Fruit fly (Drosophila melanogaster) whole organism, embryonic: ENCODE data around the gene CG17717.
A peak's percentile ranks its signal among the peaks of the same experiment; 100 is the strongest.

Source experiments
- ATbp ChIP-seq: fragments of 200-800 bp; sonication (Bioruptor generic); optimal IDR thresholded peaks from 2 replicates; lab custom pipeline; 2017; ENCODE audit warnings: missing biosample characterization, mild to moderate bottlenecking, missing genetic modification characterization, missing genetic modification reagents
- B-H2 ChIP-seq: fragments of 200-800 bp; sonication (Bioruptor generic); optimal IDR thresholded peaks from 2 replicates; lab custom pipeline; 2018; ENCODE audit warnings: missing biosample characterization, mild to moderate bottlenecking, missing genetic modification characterization
- Bdp1 ChIP-seq: fragments of 200-800 bp; sonication (Bioruptor generic); optimal IDR thresholded peaks from 3 replicates; lab custom pipeline; 2016; ENCODE audit warnings: missing biosample characterization, missing genetic modification characterization
- CG10147 ChIP-seq: fragments of 200-800 bp; sonication (Bioruptor generic); optimal IDR thresholded peaks from 2 replicates; lab custom pipeline; 2019; ENCODE audit warnings: missing biosample characterization, mild to moderate bottlenecking, missing genetic modification characterization, moderate library complexity
- CG12236 ChIP-seq: fragments of 200-800 bp; sonication (Bioruptor generic); optimal IDR thresholded peaks from 2 replicates; lab custom pipeline; 2016; ENCODE audit warnings: missing biosample characterization, missing genetic modification characterization
- CG1233 ChIP-seq: fragments of 200-800 bp; sonication (Bioruptor generic); optimal IDR thresholded peaks from 4 replicates; lab custom pipeline; 2018; ENCODE audit warnings: missing biosample characterization, mild to moderate bottlenecking, missing genetic modification characterization
- CG12391 ChIP-seq: fragments of 200-800 bp; sonication (Bioruptor generic); optimal IDR thresholded peaks from 3 replicates; lab custom pipeline; 2018; ENCODE audit warnings: missing biosample characterization, mild to moderate bottlenecking, missing genetic modification characterization, moderate library complexity
- CG14710 ChIP-seq: fragments of 200-800 bp; sonication (Bioruptor generic); optimal IDR thresholded peaks from 3 replicates; lab custom pipeline; 2019; ENCODE audit warnings: missing biosample characterization, mild to moderate bottlenecking, missing genetic modification characterization, moderate library complexity
- CG15269 ChIP-seq: fragments of 200-800 bp; sonication (Bioruptor generic); optimal IDR thresholded peaks from 2 replicates; lab custom pipeline; 2018; ENCODE audit warnings: missing biosample characterization, mild to moderate bottlenecking, missing genetic modification characterization, moderate library complexity
- CG15514 ChIP-seq: fragments of 200-800 bp; sonication (Bioruptor generic); optimal IDR thresholded peaks from 3 replicates; lab custom pipeline; 2017; ENCODE audit warnings: missing biosample characterization, missing genetic modification characterization, mild to moderate bottlenecking, moderate library complexity, missing genetic modification reagents
- CG15696 ChIP-seq: fragments of 200-800 bp; sonication (Bioruptor generic); optimal IDR thresholded peaks from 2 replicates; lab custom pipeline; 2019; ENCODE audit warnings: missing biosample characterization, mild to moderate bottlenecking, missing genetic modification characterization, moderate library complexity
- CG1602 ChIP-seq: fragments of 200-800 bp; sonication (Bioruptor generic); optimal IDR thresholded peaks from 3 replicates; lab custom pipeline; 2016; ENCODE audit warnings: missing biosample characterization, missing genetic modification characterization
- CG18476 ChIP-seq: fragments of 200-800 bp; sonication (Bioruptor generic); optimal IDR thresholded peaks from 2 replicates; lab custom pipeline; 2016; ENCODE audit warnings: missing biosample characterization, mild to moderate bottlenecking, missing genetic modification characterization
- CG2202 ChIP-seq: fragments of 200-800 bp; sonication (Bioruptor generic); optimal IDR thresholded peaks from 2 replicates; lab custom pipeline; 2018; ENCODE audit warnings: missing biosample characterization, mild to moderate bottlenecking, missing genetic modification characterization
- CG2678 ChIP-seq: fragments of 200-800 bp; sonication (Bioruptor generic); optimal IDR thresholded peaks from 3 replicates; lab custom pipeline; 2019; ENCODE audit warnings: missing biosample characterization, mild to moderate bottlenecking, missing genetic modification characterization, moderate library complexity
- CG2712 ChIP-seq: fragments of 200-800 bp; optimal IDR thresholded peaks from 3 replicates; lab custom pipeline; 2019; ENCODE audit warnings: missing biosample characterization, mild to moderate bottlenecking, missing genetic modification characterization, moderate library complexity
- CG42726 ChIP-seq: fragments of 200-800 bp; sonication (Bioruptor generic); IDR thresholded peaks from 2 replicates; pipeline ENCODE4 v1.3.6; 2022; ENCODE audit warnings: missing biosample characterization, missing genetic modification characterization; ENCODE audit not compliant: partially characterized antibody
- CG4360 ChIP-seq: fragments of 200-800 bp; sonication (Bioruptor generic); IDR thresholded peaks from 2 replicates; pipeline ENCODE4 v1.3.6; 2022; ENCODE audit warnings: missing biosample characterization, missing genetic modification characterization
- CG6765 ChIP-seq: fragments of 200-800 bp; sonication (Bioruptor generic); optimal IDR thresholded peaks from 3 replicates; lab custom pipeline; 2017; ENCODE audit warnings: missing biosample characterization, mild to moderate bottlenecking, missing genetic modification characterization
- CG6791 ChIP-seq: fragments of 200-800 bp; sonication (Bioruptor generic); IDR thresholded peaks from 3 replicates; pipeline ENCODE4 v1.3.6; 2022; ENCODE audit warnings: missing biosample characterization, missing genetic modification characterization; ENCODE audit not compliant: partially characterized antibody
- CG7745 ChIP-seq: fragments of 200-800 bp; sonication (Bioruptor generic); optimal IDR thresholded peaks from 2 replicates; lab custom pipeline; 2018; ENCODE audit warnings: missing biosample characterization, mild to moderate bottlenecking, missing genetic modification characterization, moderate library complexity
- CG7987 ChIP-seq: fragments of 200-800 bp; sonication (Bioruptor generic); optimal IDR thresholded peaks from 2 replicates; lab custom pipeline; 2018; ENCODE audit warnings: missing biosample characterization, mild to moderate bottlenecking, missing genetic modification characterization, moderate library complexity
- CG8290 ChIP-seq, 3 experiments: fragments of 200-800 bp; sonication (Bioruptor generic); optimal IDR thresholded peaks; 2 replicates each; lab custom pipeline; 2016 to 2019; ENCODE audit warnings: missing biosample characterization in 3 of 3, missing genetic modification characterization in 3 of 3, mild to moderate bottlenecking in 2 of 3, moderate library complexity in 1 of 3
- CG9727 ChIP-seq: fragments of 200-800 bp; sonication (Bioruptor generic); optimal IDR thresholded peaks from 3 replicates; lab custom pipeline; 2017; ENCODE audit warnings: missing biosample characterization, mild to moderate bottlenecking, missing genetic modification characterization
- Dfd ChIP-seq, 2 experiments: fragments of >200 bp; optimal IDR thresholded peaks; 2 replicates each; lab custom pipeline; 2017; ENCODE audit warnings: missing biosample characterization in 2 of 2, missing genetic modification characterization in 2 of 2
- Fer1 ChIP-seq: fragments of 200-800 bp; sonication (Bioruptor generic); optimal IDR thresholded peaks from 2 replicates; lab custom pipeline; 2017; ENCODE audit warnings: missing biosample characterization, mild to moderate bottlenecking, missing genetic modification characterization
- Jarid2 ChIP-seq: fragments of 200-800 bp; sonication (Bioruptor generic); optimal IDR thresholded peaks from 3 replicates; lab custom pipeline; 2017; ENCODE audit warnings: mild to moderate bottlenecking, missing biosample characterization, missing genetic modification reagents, missing genetic modification characterization
- Med ChIP-seq: fragments of 200-800 bp; sonication (Bioruptor generic); peaks from one replicate; lab custom pipeline; 2016; ENCODE audit warnings: missing biosample characterization, missing genetic modification characterization, mild to moderate bottlenecking, inconsistent platforms, moderate library complexity
- NC2β ChIP-seq: fragments of 200-800 bp; sonication (Bioruptor generic); optimal IDR thresholded peaks from 2 replicates; lab custom pipeline; 2016; ENCODE audit warnings: missing biosample characterization, missing genetic modification characterization
- PHDP ChIP-seq: fragments of 200-800 bp; sonication (Bioruptor generic); optimal IDR thresholded peaks from 3 replicates; lab custom pipeline; 2018; ENCODE audit warnings: missing biosample characterization, mild to moderate bottlenecking, missing genetic modification characterization, moderate library complexity
- Pdp1 ChIP-seq, 2 experiments: fragments of 200-800 bp; sonication (Bioruptor generic); optimal IDR thresholded peaks; 3 replicates each; lab custom pipeline; 2016; ENCODE audit warnings: missing biosample characterization in 2 of 2, missing genetic modification characterization in 2 of 2, mild to moderate bottlenecking in 1 of 2, moderate library complexity in 1 of 2
- Sox102F ChIP-seq: fragments of 200-800 bp; sonication (Bioruptor generic); optimal IDR thresholded peaks from 2 replicates; lab custom pipeline; 2018; ENCODE audit warnings: missing biosample characterization, mild to moderate bottlenecking, missing genetic modification characterization, moderate library complexity
- cg ChIP-seq: fragments of 200-800 bp; sonication (Bioruptor generic); optimal IDR thresholded peaks from 3 replicates; lab custom pipeline; 2019; ENCODE audit warnings: missing biosample characterization, mild to moderate bottlenecking, missing genetic modification characterization, moderate library complexity
- eve ChIP-seq, 2 experiments: fragments of >200 bp; optimal IDR thresholded peaks; 2 replicates each; lab custom pipeline; 2017; ENCODE audit warnings: missing biosample characterization in 2 of 2, missing genetic modification characterization in 2 of 2
- grn ChIP-seq: fragments of 200-800 bp; sonication (Bioruptor generic); optimal IDR thresholded peaks from 3 replicates; lab custom pipeline; 2017; ENCODE audit warnings: missing biosample characterization, missing genetic modification characterization
- jing ChIP-seq: fragments of 200-800 bp; sonication (Bioruptor generic); optimal IDR thresholded peaks from 2 replicates; lab custom pipeline; 2018; ENCODE audit warnings: missing biosample characterization, mild to moderate bottlenecking, missing genetic modification characterization
- kay ChIP-seq: fragments of 200-800 bp; sonication (Bioruptor generic); optimal IDR thresholded peaks from 2 replicates; lab custom pipeline; 2016; ENCODE audit warnings: missing biosample characterization, missing genetic modification characterization
- lab ChIP-seq: fragments of 200-800 bp; sonication (Bioruptor generic); optimal IDR thresholded peaks from 3 replicates; lab custom pipeline; 2017; ENCODE audit warnings: missing biosample characterization, missing genetic modification characterization, mild to moderate bottlenecking, moderate library complexity, missing genetic modification reagents
- oc ChIP-seq: fragments of 200-800 bp; sonication (Bioruptor generic); optimal IDR thresholded peaks from 2 replicates; lab custom pipeline; 2018; ENCODE audit warnings: missing biosample characterization, mild to moderate bottlenecking, missing genetic modification characterization, moderate library complexity
- org-1 ChIP-seq: fragments of 200-800 bp; sonication (Bioruptor generic); optimal IDR thresholded peaks from 2 replicates; lab custom pipeline; 2017; ENCODE audit warnings: missing biosample characterization, missing genetic modification characterization
- phol ChIP-seq: fragments of 200-800 bp; sonication (Bioruptor generic); optimal IDR thresholded peaks from 3 replicates; lab custom pipeline; 2018; ENCODE audit warnings: missing biosample characterization, mild to moderate bottlenecking, missing genetic modification characterization, moderate library complexity
- psq ChIP-seq: fragments of 200-800 bp; sonication (Bioruptor generic); optimal IDR thresholded peaks from 2 replicates; lab custom pipeline; 2017; ENCODE audit warnings: missing biosample characterization, missing genetic modification characterization
- ranshi ChIP-seq: fragments of 200-800 bp; sonication (Bioruptor generic); IDR thresholded peaks from 2 replicates; pipeline ENCODE4 v1.3.6; 2022; ENCODE audit warnings: missing biosample characterization, missing genetic modification characterization
- so ChIP-seq: fragments of 200-800 bp; sonication (Bioruptor generic); IDR thresholded peaks from 3 replicates; pipeline ENCODE4 v1.3.6; 2022; ENCODE audit warnings: missing biosample characterization, missing genetic modification characterization
- stwl ChIP-seq: fragments of 200-800 bp; sonication (Bioruptor generic); optimal IDR thresholded peaks from 3 replicates; lab custom pipeline; 2018; ENCODE audit warnings: missing biosample characterization, mild to moderate bottlenecking, missing genetic modification characterization, moderate library complexity
- tup ChIP-seq: fragments of 200-800 bp; sonication (Bioruptor generic); optimal IDR thresholded peaks from 2 replicates; lab custom pipeline; 2016; ENCODE audit warnings: missing biosample characterization, mild to moderate bottlenecking, missing genetic modification characterization, moderate library complexity
- z ChIP-seq: fragments of 200-800 bp; sonication (Bioruptor generic); IDR thresholded peaks from 3 replicates; pipeline ENCODE4 v1.3.6; 2022; ENCODE audit warnings: missing biosample characterization, missing genetic modification characterization
- zen ChIP-seq: fragments of 200-800 bp; sonication (Bioruptor generic); optimal IDR thresholded peaks from 3 replicates; lab custom pipeline; 2018; ENCODE audit warnings: missing biosample characterization, mild to moderate bottlenecking, missing genetic modification characterization, moderate library complexity

CG17717 gene

dm6 chrX:6613581-6613980, 24.5 kb downstream of the CG17717 start (continued):
- TF ChIP-seq stwl (tag; lab: Kevin White, UChicago) (no peak), grn (GFP tag; lab: Kevin White, UChicago) (peak; percentile 0), Fer1 (GFP tag; lab: Kevin White, UChicago) (peak; percentile 2), CG7745 (tag; lab: Kevin White, UChicago) (no peak), tup (GFP tag; lab: Kevin White, UChicago) (no peak), oc (tag; lab: Kevin White, UChicago) (no peak), CG1233 (no peak), CG15514 (GFP tag; lab: Kevin White, UChicago) (peak; percentile 7), Pdp1 (GFP tag; optimal IDR thresholded peaks at IDR 0.05; lab: Kevin White, UChicago) (peak in 1 of 2 experiments; percentile 25), Med (GFP tag; lab: Kevin White, UChicago) (peak; percentile 72), lab (GFP tag; lab: Kevin White, UChicago) (peak; percentile 53), CG2678 (peak; percentile 3), so (GFP tag; lab: Robert Waterston, UW) (no peak), ranshi (GFP tag; lab: Robert Waterston, UW) (no peak), eve (GFP tag; optimal IDR thresholded peaks at IDR 0.05; lab: Kevin White, UChicago) (peak in 1 of 2 experiments; percentile 23)

- no peak for TF ChIP-seq Bdp1
- peak; percentile 18 for TF ChIP-seq CG6765 (GFP tag; lab: Kevin White, UChicago)
- TF ChIP-seq org-1 (GFP tag; lab: Kevin White, UChicago): peak; percentile 47
- TF ChIP-seq NC2β (GFP tag; lab: Kevin White, UChicago): peak; percentile 28
- TF ChIP-seq PHDP (tag; lab: Kevin White, UChicago): peak; percentile 50
- TF ChIP-seq CG4360 (GFP tag; lab: Robert Waterston, UW): no peak
- peak; percentile 34 for TF ChIP-seq Jarid2 (GFP tag; lab: Kevin White, UChicago)
- TF ChIP-seq CG18476 (GFP tag; lab: Kevin White, UChicago): no peak
- TF ChIP-seq zen (tag; lab: Kevin White, UChicago): no peak
- no peak for TF ChIP-seq kay
- TF ChIP-seq CG15696 (tag; lab: Kevin White, UChicago): peak; percentile 71
- no peak for TF ChIP-seq psq (GFP tag; lab: Kevin White, UChicago)
- TF ChIP-seq CG42726 (GFP tag; lab: Robert Waterston, UW): no peak
- TF ChIP-seq CG14710 (tag; lab: Kevin White, UChicago): peak; percentile 39
- no peak for TF ChIP-seq CG10147 (GFP tag; lab: Kevin White, UChicago)
- TF ChIP-seq CG2712: peak; percentile 33
- peak; percentile 73 for TF ChIP-seq ATbp (GFP tag; lab: Kevin White, UChicago)
- peak; percentile 28 for TF ChIP-seq cg (GFP tag; lab: Kevin White, UChicago)
- no peak for TF ChIP-seq CG1602 (GFP tag; lab: Kevin White, UChicago)
- peak; percentile 58 for TF ChIP-seq CG12236
- peak; percentile 3 for TF ChIP-seq CG12391 (tag; lab: Kevin White, UChicago)
- peak; percentile 37 for TF ChIP-seq CG15269 (tag; lab: Kevin White, UChicago)
- TF ChIP-seq CG9727: peak; percentile 43
- TF ChIP-seq so (GFP tag; lab: Robert Waterston, UW): peak; percentile 38; the same call in 1 of the 3 replicates
- TF ChIP-seq Dfd (GFP tag; optimal IDR thresholded peaks at IDR 0.05; lab: Kevin White, UChicago): no peak
- no peak for TF ChIP-seq jing (GFP tag; lab: Kevin White, UChicago)
- peak; percentile 45 for TF ChIP-seq CG2202 (tag; lab: Kevin White, UChicago)
- TF ChIP-seq Sox102F (GFP tag; lab: Kevin White, UChicago): peak; percentile 10
- TF ChIP-seq phol (tag; lab: Kevin White, UChicago): no peak
- TF ChIP-seq CG7987 (GFP tag; lab: Kevin White, UChicago): peak; percentile 38
- TF ChIP-seq CG6791 (GFP tag; lab: Robert Waterston, UW): no peak
- peak; percentile 65; the same call in 2 of the 3 replicates for TF ChIP-seq z (GFP tag; lab: Robert Waterston, UW)
- TF ChIP-seq CG8290 (GFP tag; optimal IDR thresholded peaks at IDR 0.05; lab: Kevin White, UChicago): no peak
- peak; percentile 29 to 67 for TF ChIP-seq CG8290 (tag; optimal IDR thresholded peaks at IDR 0.05; lab: Kevin White, UChicago)
- peak; percentile 11 for TF ChIP-seq B-H2
Measured at dm6 chrX:6614266-6614665, 25.2 kb downstream of the CG17717 start.
